Worm (Caenorhabditis elegans) whole organism, young adult: ENCODE data around the gene gpd-3.

ENCODE experiments used
- B0035.1 ChIP-seq: sonication (generic microtip); optimal IDR thresholded peaks from 2 replicates; lab custom pipeline; 2016; ENCODE audit warnings: missing genetic modification characterization, mild to moderate bottlenecking, missing compliant biosample characterization, missing genotype, missing genetic modification reagents
- F23B12.7 ChIP-seq: sonication (generic microtip); optimal IDR thresholded peaks from 2 replicates; lab custom pipeline; 2017; ENCODE audit warnings: missing genetic modification characterization, mild to moderate bottlenecking, missing compliant biosample characterization, antibody characterized with exemption, moderate library complexity; ENCODE audit not compliant: insufficient read depth
- F57C9.4 ChIP-seq: sonication (generic microtip); optimal IDR thresholded peaks from 2 replicates; lab custom pipeline; 2017; ENCODE audit warnings: mild to moderate bottlenecking, missing genetic modification characterization, missing compliant biosample characterization
- T07F8.4 ChIP-seq: sonication (generic microtip); optimal IDR thresholded peaks from 2 replicates; lab custom pipeline; 2016; ENCODE audit warnings: mild to moderate bottlenecking, missing genetic modification characterization, moderate library complexity, missing compliant biosample characterization
- Y53F4B.3 ChIP-seq: fragments of 200-800 bp; sonication (Bioruptor generic); IDR thresholded peaks from 2 replicates; pipeline ENCODE4 v1.3.6; 2022; ENCODE audit warnings: missing genetic modification reagents, missing genetic modification characterization, missing compliant biosample characterization
- Y53G8AR.9 ChIP-seq: fragments of 200-800 bp; sonication (Bioruptor generic); conservative IDR thresholded peaks from 2 replicates; pipeline ENCODE4 v1.3.6; 2022; ENCODE audit warnings: missing genetic modification reagents, missing genetic modification characterization, missing compliant biosample characterization
- Y56A3A.18 ChIP-seq: fragments of 200-800 bp; sonication (Bioruptor generic); IDR thresholded peaks from 2 replicates; pipeline ENCODE4 v1.3.6; 2022; ENCODE audit warnings: missing genetic modification reagents, missing genetic modification characterization, missing compliant biosample characterization
- Y79H2A.3 ChIP-seq: fragments of 200-800 bp; sonication (Bioruptor generic); conservative IDR thresholded peaks from 2 replicates; pipeline ENCODE4 v1.3.6; 2022; ENCODE audit warnings: missing genetic modification reagents, missing genetic modification characterization, missing compliant biosample characterization
- ZK185.1 ChIP-seq: sonication (generic microtip); optimal IDR thresholded peaks from 2 replicates; lab custom pipeline; 2016; ENCODE audit warnings: mild to moderate bottlenecking, missing genetic modification characterization, missing compliant biosample characterization; ENCODE audit not compliant: poor library complexity, severe bottlenecking
- ama-1 ChIP-seq, 3 experiments: fragments of 150-350 bp in 1 of 3; sonication (generic microtip) in 2 of 3; optimal IDR thresholded peaks; 2 replicates each; lab custom pipeline; 2014 to 2018; ENCODE audit warnings: missing biosample characterization in 2 of 3, missing genetic modification characterization in 2 of 3, missing genetic modification reagents in 2 of 3
- aptf-3 ChIP-seq: fragments of 200-800 bp; sonication (Bioruptor generic); IDR thresholded peaks from 2 replicates; pipeline ENCODE4 v1.3.6; 2022; ENCODE audit warnings: missing genetic modification characterization, missing compliant biosample characterization
- athp-1 ChIP-seq: sonication (generic microtip); optimal IDR thresholded peaks from 2 replicates; lab custom pipeline; 2017; ENCODE audit warnings: mild to moderate bottlenecking, missing genetic modification characterization, missing compliant biosample characterization
- attf-6 ChIP-seq: fragments of 200-800 bp; sonication (Bioruptor generic); IDR thresholded peaks from 2 replicates; pipeline ENCODE4 v1.3.6; 2022; ENCODE audit warnings: missing genetic modification reagents, missing genetic modification characterization, missing compliant biosample characterization
- cebp-1 ChIP-seq, 2 experiments: fragments of 200-800 bp in 1 of 2; sonication (Bioruptor generic) in 1 of 2; sonication (generic microtip) in 1 of 2; IDR thresholded peaks in 1 of 2; optimal IDR thresholded peaks in 1 of 2; 2 replicates each; pipeline versions ENCODE4 v1.3.6 to Lab custom; 2017 to 2022; ENCODE audit warnings: missing compliant biosample characterization in 2 of 2, missing genetic modification characterization in 2 of 2, mild to moderate bottlenecking in 1 of 2, missing genetic modification reagents in 1 of 2, moderate library complexity in 1 of 2
- cebp-2 ChIP-seq: fragments of 200-800 bp; sonication (Bioruptor generic); IDR thresholded peaks from 2 replicates; pipeline ENCODE4 v1.3.6; 2022; ENCODE audit warnings: missing genetic modification characterization, missing compliant biosample characterization
- ceh-91 ChIP-seq: fragments of 200-800 bp; sonication (Bioruptor generic); IDR thresholded peaks from 2 replicates; pipeline ENCODE4 v1.3.6; 2022; ENCODE audit warnings: missing genetic modification reagents, missing genetic modification characterization, missing compliant biosample characterization
- die-1 ChIP-seq: sonication (generic microtip); optimal IDR thresholded peaks from 2 replicates; lab custom pipeline; 2016; ENCODE audit warnings: missing genotype, mild to moderate bottlenecking, missing genetic modification characterization, missing compliant biosample characterization
- efl-1 ChIP-seq: fragments of 150-350 bp; optimal IDR thresholded peaks from 2 replicates; lab custom pipeline; 2014; ENCODE audit warnings: missing biosample characterization, missing genetic modification reagents, missing genetic modification characterization
- ekl-4 ChIP-seq: fragments of 200-800 bp; sonication (Bioruptor generic); IDR thresholded peaks from 2 replicates; pipeline ENCODE4 v1.3.6; 2022; ENCODE audit warnings: missing genetic modification reagents, missing genetic modification characterization, missing compliant biosample characterization
- him-1 ChIP-seq: sonication (generic microtip); optimal IDR thresholded peaks from 2 replicates; lab custom pipeline; 2016; ENCODE audit warnings: missing genotype, missing genetic modification reagents, missing genetic modification characterization, missing compliant biosample characterization
- hlh-26 ChIP-seq: fragments of 200-800 bp; sonication (Bioruptor generic); conservative IDR thresholded peaks from 2 replicates; pipeline ENCODE4 v1.3.6; 2022; ENCODE audit warnings: missing genetic modification reagents, missing genetic modification characterization, missing compliant biosample characterization
- hmg-1.2 ChIP-seq: fragments of 200-800 bp; sonication (Bioruptor generic); IDR thresholded peaks from 2 replicates; pipeline ENCODE4 v1.3.6; 2022; ENCODE audit warnings: missing genetic modification reagents, missing genetic modification characterization, missing compliant biosample characterization
- let-607 ChIP-seq, 2 experiments: fragments of 200-800 bp in 1 of 2; sonication (Bioruptor generic) in 1 of 2; sonication (generic microtip) in 1 of 2; optimal IDR thresholded peaks; 2 replicates each; lab custom pipeline; 2016 to 2018; ENCODE audit warnings: mild to moderate bottlenecking in 2 of 2, missing compliant biosample characterization in 2 of 2, missing genetic modification characterization in 2 of 2, moderate library complexity in 2 of 2, missing genotype in 1 of 2
- madf-10 ChIP-seq: sonication (generic microtip); optimal IDR thresholded peaks from 2 replicates; lab custom pipeline; 2016; ENCODE audit warnings: mild to moderate bottlenecking, missing genetic modification characterization, missing compliant biosample characterization
- mes-4 ChIP-seq: sonication (generic microtip); optimal IDR thresholded peaks from 2 replicates; lab custom pipeline; 2016; ENCODE audit warnings: missing genotype, missing genetic modification characterization, missing compliant biosample characterization
- nfya-2 ChIP-seq: fragments of 200-800 bp; sonication (Bioruptor generic); IDR thresholded peaks from 2 replicates; pipeline ENCODE4 v1.3.6; 2022; ENCODE audit warnings: missing genetic modification reagents, missing genetic modification characterization, missing compliant biosample characterization
- nhr-80 ChIP-seq: sonication (generic microtip); optimal IDR thresholded peaks from 2 replicates; lab custom pipeline; 2016; ENCODE audit warnings: missing genetic modification characterization, missing compliant biosample characterization
- pha-4 ChIP-seq: fragments of 150-350 bp; sonication (generic microtip); optimal IDR thresholded peaks from 2 replicates; lab custom pipeline; 2014; ENCODE audit warnings: missing biosample characterization, missing genetic modification reagents, missing genetic modification characterization
- rec-8 ChIP-seq, 2 experiments: sonication (generic microtip); optimal IDR thresholded peaks; 2 replicates each; lab custom pipeline; 2016; ENCODE audit warnings: mild to moderate bottlenecking in 2 of 2, missing genetic modification characterization in 2 of 2, missing genetic modification reagents in 2 of 2, missing genotype in 2 of 2, missing biosample characterization in 1 of 2, missing compliant biosample characterization in 1 of 2, moderate library complexity in 1 of 2
- sdz-38 ChIP-seq: sonication (generic microtip); optimal IDR thresholded peaks from 2 replicates; lab custom pipeline; 2016; ENCODE audit warnings: missing genotype, missing genetic modification characterization, missing compliant biosample characterization
- sea-2 ChIP-seq: fragments of 200-800 bp; sonication (Bioruptor generic); IDR thresholded peaks from 2 replicates; pipeline ENCODE4 v1.3.6; 2022; ENCODE audit warnings: missing genetic modification characterization, missing compliant biosample characterization
- snpc-1.1 ChIP-seq: sonication (generic microtip); optimal IDR thresholded peaks from 2 replicates; lab custom pipeline; 2017; ENCODE audit warnings: missing genetic modification characterization, mild to moderate bottlenecking, missing compliant biosample characterization, antibody characterized with exemption, moderate library complexity, missing genotype, missing genetic modification reagents; ENCODE audit not compliant: insufficient read depth
- snpc-4 ChIP-seq, 5 experiments: fragments of 150-350 bp in 1 of 5; sonication (generic microtip) in 4 of 5; optimal IDR thresholded peaks; 2 replicates each; lab custom pipeline; 2014 to 2018; ENCODE audit warnings: missing genetic modification characterization in 5 of 5, missing biosample characterization in 3 of 5, antibody characterized with exemption in 2 of 5, mild to moderate bottlenecking in 2 of 5, missing compliant biosample characterization in 2 of 5, missing genotype in 2 of 5, moderate library complexity in 2 of 5, missing genetic modification reagents in 1 of 5
- sptf-2 ChIP-seq: fragments of 200-800 bp; sonication (Bioruptor generic); optimal IDR thresholded peaks from 2 replicates; lab custom pipeline; 2018; ENCODE audit warnings: mild to moderate bottlenecking, missing genetic modification characterization, missing compliant biosample characterization
- unc-62 ChIP-seq: fragments of 150-350 bp; optimal IDR thresholded peaks from 2 replicates; lab custom pipeline; 2014; ENCODE audit warnings: missing biosample characterization, missing genetic modification reagents, missing genetic modification characterization
- zim-3 ChIP-seq: sonication (generic microtip); optimal IDR thresholded peaks from 2 replicates; lab custom pipeline; 2017; ENCODE audit warnings: mild to moderate bottlenecking, missing genetic modification characterization, moderate library complexity, missing compliant biosample characterization
- ztf-25 ChIP-seq: fragments of 200-800 bp; sonication (Bioruptor generic); IDR thresholded peaks from 2 replicates; pipeline ENCODE4 v1.3.6; 2022; ENCODE audit warnings: missing genetic modification reagents, missing genetic modification characterization, missing compliant biosample characterization
- ztf-26 ChIP-seq: sonication (generic microtip); optimal IDR thresholded peaks from 2 replicates; lab custom pipeline; 2017; ENCODE audit warnings: missing genetic modification characterization, missing compliant biosample characterization
- ztf-3 ChIP-seq: fragments of 200-800 bp; sonication (Bioruptor generic); optimal IDR thresholded peaks from 2 replicates; lab custom pipeline; 2018; ENCODE audit warnings: mild to moderate bottlenecking, missing genetic modification characterization, missing compliant biosample characterization

Gene gpd-3

DNA sequence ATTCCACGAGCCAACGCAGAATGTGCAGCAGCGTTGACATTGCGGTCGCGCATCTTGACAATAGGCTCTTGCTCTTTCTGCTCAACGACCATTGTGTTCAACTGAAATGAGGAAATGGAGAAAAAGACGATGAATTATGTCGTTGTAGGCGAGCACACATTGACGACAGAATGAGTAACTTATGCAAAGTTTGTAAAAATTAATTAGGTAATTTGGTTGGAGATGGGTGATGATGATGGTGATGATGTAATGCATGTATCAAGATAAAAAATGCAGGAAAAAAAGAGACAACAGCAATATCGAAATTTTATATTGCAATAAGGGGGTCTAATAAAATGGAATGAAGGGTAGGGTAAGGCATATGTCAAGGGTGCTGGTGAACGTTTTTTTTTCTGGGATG, 39.2 kb upstream of the gpd-3 start, which contains the start of gene bbln-1:
Gene bbln-1, minus strand, starts transcription at position 101 of the 400 bp plus-strand sequence.
- TF ChIP-seq F23B12.7 (tag; lab: Kevin White, UChicago): no peak
- no peak for TF ChIP-seq die-1 (tag; lab: Kevin White, UChicago)
- no peak for TF ChIP-seq rec-8 (tag; optimal IDR thresholded peaks at IDR 0.05; lab: Kevin White, UChicago)
- no peak for TF ChIP-seq sdz-38 (tag; lab: Kevin White, UChicago)
- no peak for TF ChIP-seq ZK185.1 (tag; lab: Kevin White, UChicago)
- TF ChIP-seq T07F8.4 (tag; lab: Kevin White, UChicago): no peak
- TF ChIP-seq Y53F4B.3 (GFP tag; lab: Robert Waterston, UW): no peak
- TF ChIP-seq Y53G8AR.9 (GFP tag; lab: Robert Waterston, UW): no peak
- TF ChIP-seq madf-10 (tag; lab: Kevin White, UChicago): no peak
- TF ChIP-seq unc-62 (GFP tag; lab: Kevin White, UChicago): no peak
- TF ChIP-seq mes-4 (tag; lab: Kevin White, UChicago): no peak

DNA sequence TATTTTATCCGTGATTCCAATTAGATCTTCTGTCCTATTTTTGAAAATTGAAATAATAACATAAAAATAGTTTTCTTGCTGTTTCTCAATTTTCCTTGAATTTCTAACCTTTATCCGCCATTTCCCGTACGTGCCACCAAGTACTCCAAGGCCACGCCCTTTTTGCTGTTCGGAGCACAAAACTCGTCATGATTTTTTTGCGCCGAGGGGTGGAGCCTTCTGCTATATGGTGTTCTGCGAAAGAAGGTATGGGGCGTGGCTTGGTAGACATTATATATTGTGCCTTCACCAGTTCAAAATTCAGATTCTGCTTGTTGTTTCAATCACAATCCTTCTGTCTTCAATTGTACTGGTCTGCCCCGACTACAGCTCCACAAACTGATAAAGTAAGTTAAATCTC, 32.1 kb upstream of the gpd-3 start, which contains the start of gene C15C7.4:
Gene C15C7.4, plus strand, starts transcription at position 301 of the 400 bp plus-strand sequence.
- TF ChIP-seq let-607 (tag; optimal IDR thresholded peaks at IDR 0.05; lab: Kevin White, UChicago) (no peak), hlh-26 (no peak), T07F8.4 (tag; lab: Kevin White, UChicago) (no peak), ama-1 (optimal IDR thresholded peaks at IDR 0.05; lab: Kevin White, UChicago) (no peak), ama-1 (GFP tag; optimal IDR thresholded peaks at IDR 0.05; lab: Kevin White, UChicago) (no peak), efl-1 (GFP tag; lab: Kevin White, UChicago) (no peak), sea-2 (GFP tag; lab: Robert Waterston, UW) (no peak), zim-3 (tag; lab: Kevin White, UChicago) (no peak), cebp-2 (GFP tag; lab: Robert Waterston, UW) (no peak), hmg-1.2 (GFP tag; lab: Robert Waterston, UW) (no peak), ztf-3 (GFP tag; lab: Kevin White, UChicago) (no peak), mes-4 (tag; lab: Kevin White, UChicago) (no peak), aptf-3 (GFP tag; lab: Robert Waterston, UW) (no peak), ZK185.1 (tag; lab: Kevin White, UChicago) (no peak), ztf-26 (tag; lab: Kevin White, UChicago) (no peak), ceh-91 (GFP tag; lab: Robert Waterston, UW) (no peak), F57C9.4 (tag; lab: Kevin White, UChicago) (no peak), Y79H2A.3 (GFP tag; lab: Robert Waterston, UW) (no peak)

DNA sequence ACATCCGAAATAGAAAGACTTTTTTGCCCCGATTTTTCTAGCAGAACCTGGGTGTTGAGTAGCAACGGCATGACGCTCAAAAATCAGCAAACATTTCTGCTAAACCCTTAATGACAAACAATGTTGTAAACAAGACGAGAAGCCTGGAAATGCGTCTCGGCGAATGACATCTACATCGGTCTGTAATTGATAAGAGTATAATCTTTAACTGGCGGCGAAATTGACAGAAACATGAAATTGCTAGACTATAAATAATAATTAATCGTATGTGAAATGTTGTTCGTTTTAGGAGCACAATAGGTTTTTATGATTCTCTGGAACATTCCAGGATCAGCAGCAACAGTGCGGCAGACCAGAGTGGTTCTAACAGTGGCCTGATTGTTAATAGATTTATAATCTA, 28.6 kb upstream of the gpd-3 start:
- TF ChIP-seq nhr-80 (tag; lab: Kevin White, UChicago): peak; percentile 9
- no peak for TF ChIP-seq him-1 (tag; lab: Kevin White, UChicago)
- no peak for TF ChIP-seq sptf-2 (GFP tag; lab: Kevin White, UChicago)
- TF ChIP-seq let-607 (tag; optimal IDR thresholded peaks at IDR 0.05; lab: Kevin White, UChicago): no peak

DNA sequence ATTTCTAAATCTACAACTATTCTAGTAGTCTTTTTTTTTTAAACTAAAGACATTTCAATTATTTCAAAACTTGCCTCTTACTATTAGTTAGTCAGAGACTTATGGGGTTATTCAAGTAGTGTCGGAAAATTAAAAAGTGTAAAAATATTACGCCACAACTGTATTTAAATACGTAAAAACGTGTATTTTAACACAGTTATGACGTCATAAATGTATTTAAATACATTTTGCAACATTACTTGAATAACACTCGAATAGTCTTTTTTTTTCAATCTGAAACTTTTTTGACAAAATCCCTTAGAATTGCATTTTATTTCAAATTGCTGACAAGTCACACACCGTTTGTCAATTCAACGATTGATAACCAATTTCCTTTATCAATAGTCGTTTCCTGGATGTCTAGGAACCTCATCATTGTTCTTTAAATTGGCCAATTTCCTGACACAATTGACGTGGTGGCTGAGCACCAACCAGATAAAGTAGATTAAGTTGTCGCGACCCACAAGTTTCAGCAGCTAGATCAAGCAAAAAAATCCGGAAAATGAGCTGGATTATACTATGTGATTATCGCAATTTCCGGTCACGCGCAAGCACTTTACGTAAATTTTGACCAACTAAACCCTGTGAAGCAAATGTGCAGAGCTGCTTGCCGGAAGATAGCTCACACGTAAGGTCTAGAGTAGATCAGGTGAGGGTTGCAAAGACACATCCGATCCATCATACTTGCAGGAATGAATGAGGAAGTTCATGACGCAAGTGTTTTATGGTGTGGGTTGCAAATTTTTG, 26.6 kb upstream of the gpd-3 start:
- TF ChIP-seq B0035.1 (tag; lab: Kevin White, UChicago) (no peak), pha-4 (no peak), Y79H2A.3 (GFP tag; lab: Robert Waterston, UW) (no peak), athp-1 (tag; lab: Kevin White, UChicago) (no peak), ztf-25 (GFP tag; lab: Robert Waterston, UW) (no peak), attf-6 (no peak), snpc-4 (GFP tag; optimal IDR thresholded peaks at IDR 0.05; lab: Kevin White, UChicago) (no peak), snpc-4 (tag; optimal IDR thresholded peaks at IDR 0.05; lab: Kevin White, UChicago) (no peak), Y56A3A.18 (no peak), cebp-1 (GFP tag; IDR thresholded peaks at IDR 0.05; lab: Robert Waterston, UW) (no peak), cebp-1 (tag; optimal IDR thresholded peaks at IDR 0.05; lab: Kevin White, UChicago) (no peak), ekl-4 (GFP tag; lab: Robert Waterston, UW) (no peak), nfya-2 (GFP tag; lab: Robert Waterston, UW) (no peak), snpc-1.1 (no peak)
